Worm (Caenorhabditis elegans): ENCODE results near the gene argk-1.

argk-1 gene

ce11 chrV:16103594-16103993 lies at the start of gene argk-1:
argk-1 (plus strand) TSS chrV:16103894.
- TF ChIP-seq lin-15B (tag; optimal IDR thresholded peaks at IDR 0.05) (no peak), jun-1 (tag; optimal IDR thresholded peaks at IDR 0.05) (no peak), snpc-4 (tag; optimal IDR thresholded peaks at IDR 0.05) (no peak), aly-2 (tag; optimal IDR thresholded peaks at IDR 0.05) (no peak), nhr-11 (tag; optimal IDR thresholded peaks at IDR 0.05) (no peak), eor-1 (tag; optimal IDR thresholded peaks at IDR 0.05) (no peak), nhr-23 (tag; optimal IDR thresholded peaks at IDR 0.05) (no peak), nhr-67 (tag; optimal IDR thresholded peaks at IDR 0.05) (no peak), nhr-12 (tag; optimal IDR thresholded peaks at IDR 0.05) (no peak), ztf-11 (tag; optimal IDR thresholded peaks at IDR 0.05) (no peak), R02D3.7 (tag; optimal IDR thresholded peaks at IDR 0.05) (no peak), nhr-25 (tag; optimal IDR thresholded peaks at IDR 0.05) (no peak), nhr-76 (tag; optimal IDR thresholded peaks at IDR 0.05) (no peak), fkh-10 (GFP tag; optimal IDR thresholded peaks at IDR 0.05) (no peak)

DNA sequence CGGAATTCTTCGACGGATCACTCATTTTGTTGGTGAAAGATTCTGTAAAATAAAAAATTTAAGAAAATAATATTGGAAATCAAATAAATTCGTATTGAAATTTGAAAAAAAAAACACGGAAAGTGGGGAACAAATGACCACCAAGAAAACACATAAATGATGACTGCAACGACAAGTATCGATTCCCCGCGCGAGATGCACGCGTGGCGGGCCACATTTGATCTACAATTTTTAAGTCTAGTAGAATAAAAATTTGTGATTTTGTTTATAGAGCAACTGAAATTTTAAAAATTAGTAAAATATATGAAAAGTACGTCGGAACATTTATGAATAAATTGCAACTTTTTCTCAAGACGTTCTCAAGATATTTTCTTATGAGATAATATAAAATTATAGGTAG lies 48.7 kb upstream of the argk-1 start, which contains the start of gene F14H3.4:
TSS of gene F14H3.4 (minus strand) at position 42 of the 400 bp plus-strand sequence.
- TF ChIP-seq ztf-4 (tag; optimal IDR thresholded peaks at IDR 0.05) (no peak), pqm-1 (tag; optimal IDR thresholded peaks at IDR 0.05) (no peak), hmg-11 (tag; optimal IDR thresholded peaks at IDR 0.05) (no peak), mml-1 (tag; optimal IDR thresholded peaks at IDR 0.05) (no peak), lin-15B (tag; optimal IDR thresholded peaks at IDR 0.05) (no peak), ceh-82 (tag; optimal IDR thresholded peaks at IDR 0.05) (no peak), elt-1 (tag; optimal IDR thresholded peaks at IDR 0.05) (no peak), aly-2 (tag; optimal IDR thresholded peaks at IDR 0.05) (no peak), snpc-4 (tag; optimal IDR thresholded peaks at IDR 0.05) (no peak), zag-1 (tag; optimal IDR thresholded peaks at IDR 0.05) (no peak), nhr-25 (tag; optimal IDR thresholded peaks at IDR 0.05) (no peak), nhr-23 (tag; optimal IDR thresholded peaks at IDR 0.05) (no peak), unc-39 (tag; optimal IDR thresholded peaks at IDR 0.05) (no peak), fkh-2 (tag; optimal IDR thresholded peaks at IDR 0.05) (no peak), egl-5 (tag; optimal IDR thresholded peaks at IDR 0.05) (no peak), elt-3 (tag; optimal IDR thresholded peaks at IDR 0.05) (no peak), nhr-11 (tag; optimal IDR thresholded peaks at IDR 0.05) (no peak)

ce11 chrV:16057010-16057463 lies 46.7 kb upstream of the argk-1 start, which contains the start of gene F14H3.5:
F14H3.5 (minus strand) TSS chrV:16057060.
- no peak for TF ChIP-seq daf-12 (tag; optimal IDR thresholded peaks at IDR 0.05)
- no peak for TF ChIP-seq fos-1 (tag; optimal IDR thresholded peaks at IDR 0.05)
- no peak for TF ChIP-seq nhr-77 (tag; optimal IDR thresholded peaks at IDR 0.05)
- TF ChIP-seq pqm-1 (tag; optimal IDR thresholded peaks at IDR 0.05): no peak
- no peak for TF ChIP-seq nhr-43 (tag; optimal IDR thresholded peaks at IDR 0.05; ENCODE audit: poor library complexity, severe bottlenecking)
- no peak for TF ChIP-seq ceh-9 (tag; optimal IDR thresholded peaks at IDR 0.05)
- TF ChIP-seq elt-3 (tag; optimal IDR thresholded peaks at IDR 0.05): no peak
- TF ChIP-seq elt-2 (tag; optimal IDR thresholded peaks at IDR 0.05): no peak
- no peak for TF ChIP-seq pha-4 (tag; optimal IDR thresholded peaks at IDR 0.05)
- no peak for TF ChIP-seq nhr-76 (tag; optimal IDR thresholded peaks at IDR 0.05)
- TF ChIP-seq nhr-11 (tag; optimal IDR thresholded peaks at IDR 0.05): no peak
- no peak for TF ChIP-seq unc-39 (tag; optimal IDR thresholded peaks at IDR 0.05)
- no peak for TF ChIP-seq nhr-25 (tag; optimal IDR thresholded peaks at IDR 0.05)
- TF ChIP-seq lin-39 (tag; optimal IDR thresholded peaks at IDR 0.05): no peak
- no peak for TF ChIP-seq lsy-12 (tag; optimal IDR thresholded peaks at IDR 0.05)
- no peak for TF ChIP-seq jun-1 (tag; optimal IDR thresholded peaks at IDR 0.05)
- TF ChIP-seq nfya-1 (tag; optimal IDR thresholded peaks at IDR 0.05; ENCODE audit: insufficient read depth): no peak

- TF ChIP-seq daf-12 (tag; optimal IDR thresholded peaks at IDR 0.05): no peak
- no peak for TF ChIP-seq fos-1 (tag; optimal IDR thresholded peaks at IDR 0.05)
- TF ChIP-seq hmg-11 (tag; optimal IDR thresholded peaks at IDR 0.05): no peak
- TF ChIP-seq R02D3.7 (tag; optimal IDR thresholded peaks at IDR 0.05): no peak
- no peak for TF ChIP-seq lin-15B (tag; optimal IDR thresholded peaks at IDR 0.05)
- TF ChIP-seq eor-1 (tag; optimal IDR thresholded peaks at IDR 0.05): no peak
- TF ChIP-seq egl-27 (tag; optimal IDR thresholded peaks at IDR 0.05): no peak
- no peak for TF ChIP-seq ceh-82 (tag; optimal IDR thresholded peaks at IDR 0.05)
- TF ChIP-seq pha-4 (tag; optimal IDR thresholded peaks at IDR 0.05): no peak
- TF ChIP-seq ztf-11 (tag; optimal IDR thresholded peaks at IDR 0.05): no peak
- TF ChIP-seq fkh-2 (tag; optimal IDR thresholded peaks at IDR 0.05): no peak
- no peak for TF ChIP-seq mdl-1 (tag; optimal IDR thresholded peaks at IDR 0.05)
- TF ChIP-seq ZK546.5 (tag; optimal IDR thresholded peaks at IDR 0.05): no peak
- TF ChIP-seq elt-3 (tag; optimal IDR thresholded peaks at IDR 0.05): no peak
- no peak for TF ChIP-seq tbx-2 (tag; optimal IDR thresholded peaks at IDR 0.05)
These were observed 44.8 kb upstream of the argk-1 start, which contains the start of gene F14H3.6 for ce11 chrV:16058872-16059271. F14H3.6 (minus strand) TSS chrV:16058893.

Data from whole organism, L3 larva.